Worm (Caenorhabditis elegans): Measurements from ENCODE around the gene fdgt-2.
A peak's percentile ranks its signal among the peaks of the same experiment; 100 is the strongest.

The fdgt-2 gene

ce11 chrII:8431954-8432353, 14.5 kb downstream of the fdgt-2 start, which contains the start of gene acp-2:
Gene acp-2, minus strand, starts transcription at chrII:8432054.
- TF ChIP-seq bed-1 (GFP tag; IDR thresholded peaks at IDR 0.05) (no peak), repo-1 (tag; optimal IDR thresholded peaks at IDR 0.05) (no peak), Y56A3A.18 (GFP tag; IDR thresholded peaks at IDR 0.05) (no peak), F33H1.4 (GFP tag; IDR thresholded peaks at IDR 0.05) (no peak), F39B2.1 (GFP tag; IDR thresholded peaks at IDR 0.05) (no peak), dox-1 (GFP tag; IDR thresholded peaks at IDR 0.05) (no peak), hlh-26 (GFP tag; conservative IDR thresholded peaks at IDR 0.05) (no peak), lsy-27 (tag; optimal IDR thresholded peaks at IDR 0.05; ENCODE audit: borderline replicate concordance, insufficient read depth) (no peak), hrde-1 (tag; optimal IDR thresholded peaks at IDR 0.05; ENCODE audit: borderline replicate concordance) (no peak), lsl-1 (GFP tag; optimal IDR thresholded peaks at IDR 0.05) (no peak), lin-26 (GFP tag; IDR thresholded peaks at IDR 0.05) (no peak), him-1 (tag; optimal IDR thresholded peaks at IDR 0.05) (no peak), ZK185.1 (tag; optimal IDR thresholded peaks at IDR 0.05; ENCODE audit: poor library complexity, severe bottlenecking) (no peak), zfh-2 (GFP tag; conservative IDR thresholded peaks at IDR 0.05) (no peak), unc-130 (GFP tag; optimal IDR thresholded peaks at IDR 0.05) (no peak), ceh-91 (GFP tag; IDR thresholded peaks at IDR 0.05) (no peak)

ce11 chrII:8432949-8433348, 15.5 kb downstream of the fdgt-2 start:
- TF ChIP-seq snpc-4 (GFP tag; optimal IDR thresholded peaks at IDR 0.05) (peak; percentile 33), snpc-4 (tag; optimal IDR thresholded peaks at IDR 0.05) (peak in 2 of 4 experiments; percentile 55 to 85), snpc-1.1 (tag; optimal IDR thresholded peaks at IDR 0.05; ENCODE audit: insufficient read depth) (peak; percentile 51), attf-6 (GFP tag; IDR thresholded peaks at IDR 0.05) (0 out of 2 replicates have a peak, but pooled peaks have one; percentile 67), pbrm-1 (GFP tag; IDR thresholded peaks at IDR 0.05) (peak; percentile 61), hmg-1.2 (GFP tag; IDR thresholded peaks at IDR 0.05) (peak; percentile 46)

DNA sequence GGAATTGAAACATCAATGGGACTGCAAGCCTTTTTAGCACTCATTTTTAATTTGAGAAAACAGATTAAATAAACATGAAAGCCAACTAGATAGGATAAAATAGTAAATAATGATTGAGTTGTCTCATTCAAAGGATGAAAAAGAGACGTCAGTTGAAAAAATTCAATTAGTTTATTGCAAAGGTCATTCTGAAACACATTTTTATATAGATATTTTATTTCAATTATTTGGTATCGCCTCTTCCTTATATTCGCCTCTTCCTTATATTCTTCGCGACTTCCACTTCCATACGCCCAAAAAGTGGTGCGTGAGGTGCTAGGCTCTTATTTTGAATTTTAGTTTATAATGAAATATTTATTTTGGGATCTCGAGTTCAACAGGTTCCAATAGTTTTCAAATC, 17.6 kb downstream of the fdgt-2 start, which contains the start of gene acp-4:
TSS of gene acp-4 (minus strand) at position 101 of the 400 bp plus-strand sequence.
- no peak for TF ChIP-seq lir-1 (GFP tag; conservative IDR thresholded peaks at IDR 0.05)
- no peak for TF ChIP-seq ZK185.1 (tag; optimal IDR thresholded peaks at IDR 0.05; ENCODE audit: poor library complexity, severe bottlenecking)
- TF ChIP-seq attf-5 (GFP tag; optimal IDR thresholded peaks at IDR 0.05), result no peak
- no peak for TF ChIP-seq akir-1 (GFP tag; optimal IDR thresholded peaks at IDR 0.05)
- TF ChIP-seq snpc-4 (GFP tag; optimal IDR thresholded peaks at IDR 0.05), result no peak
- TF ChIP-seq snpc-4 (tag; optimal IDR thresholded peaks at IDR 0.05), result no peak
- TF ChIP-seq rpc-1 (optimal IDR thresholded peaks at IDR 0.05), result no peak
- no peak for TF ChIP-seq rpc-1 (tag; optimal IDR thresholded peaks at IDR 0.05)
- TF ChIP-seq hmg-1.2 (GFP tag; IDR thresholded peaks at IDR 0.05), result no peak
- no peak for TF ChIP-seq efl-1 (GFP tag; optimal IDR thresholded peaks at IDR 0.05)
- TF ChIP-seq hlh-26 (GFP tag; conservative IDR thresholded peaks at IDR 0.05), result no peak
- TF ChIP-seq ets-4 (GFP tag; optimal IDR thresholded peaks at IDR 0.05), result no peak
- no peak for TF ChIP-seq let-607 (tag; optimal IDR thresholded peaks at IDR 0.05)

- TF ChIP-seq gei-17 (GFP tag; optimal IDR thresholded peaks at IDR 0.05) (no peak), chd-7 (tag; optimal IDR thresholded peaks at IDR 0.05) (no peak), mcd-1 (GFP tag; IDR thresholded peaks at IDR 0.05) (no peak), nfya-1 (tag; optimal IDR thresholded peaks at IDR 0.05; ENCODE audit: borderline replicate concordance, insufficient read depth) (no peak), die-1 (tag; optimal IDR thresholded peaks at IDR 0.05) (no peak), attf-3 (GFP tag; conservative IDR thresholded peaks at IDR 0.05) (no peak), pbrm-1 (GFP tag; IDR thresholded peaks at IDR 0.05) (no peak), let-607 (tag; optimal IDR thresholded peaks at IDR 0.05) (no peak)
These were observed 19.6 kb downstream of the fdgt-2 start, which contains the start of gene acp-3 for ce11 chrII:8437035-8437434. Gene acp-3, minus strand, starts transcription at chrII:8437135.

Measured in whole organism, young adult.